Worm (Caenorhabditis elegans) whole organism, young adult: ENCODE data around the gene H40L08.7.

ENCODE experiments used
- C17E4.6 ChIP-seq: fragments of 200-800 bp; sonication (Bioruptor generic); IDR thresholded peaks from 2 replicates; pipeline ENCODE4 v1.3.6; 2022; ENCODE audit warnings: missing genetic modification reagents, missing genetic modification characterization, missing compliant biosample characterization
- F37B4.10 ChIP-seq: fragments of 200-800 bp; sonication (Bioruptor generic); IDR thresholded peaks from 2 replicates; pipeline ENCODE4 v1.3.6; 2022; ENCODE audit warnings: missing genetic modification characterization, missing compliant biosample characterization
- F57C9.4 ChIP-seq: sonication (generic microtip); optimal IDR thresholded peaks from 2 replicates; lab custom pipeline; 2017; ENCODE audit warnings: mild to moderate bottlenecking, missing genetic modification characterization, missing compliant biosample characterization
- Y53G8AR.9 ChIP-seq: fragments of 200-800 bp; sonication (Bioruptor generic); conservative IDR thresholded peaks from 2 replicates; pipeline ENCODE4 v1.3.6; 2022; ENCODE audit warnings: missing genetic modification reagents, missing genetic modification characterization, missing compliant biosample characterization
- Y56A3A.18 ChIP-seq: fragments of 200-800 bp; sonication (Bioruptor generic); IDR thresholded peaks from 2 replicates; pipeline ENCODE4 v1.3.6; 2022; ENCODE audit warnings: missing genetic modification reagents, missing genetic modification characterization, missing compliant biosample characterization
- Y67H2A.10 ChIP-seq: fragments of 200-800 bp; sonication (Bioruptor generic); conservative IDR thresholded peaks from 2 replicates; pipeline ENCODE4 v1.3.6; 2022; ENCODE audit warnings: missing genetic modification reagents, missing genetic modification characterization, missing compliant biosample characterization
- attf-5 ChIP-seq: fragments of 200-800 bp; sonication (Bioruptor generic); optimal IDR thresholded peaks from 2 replicates; lab custom pipeline; 2018; ENCODE audit warnings: mild to moderate bottlenecking, missing genetic modification characterization, missing compliant biosample characterization
- bed-2 ChIP-seq: fragments of 200-800 bp; sonication (Bioruptor generic); IDR thresholded peaks from 2 replicates; pipeline ENCODE4 v1.3.6; 2022; ENCODE audit warnings: missing genetic modification reagents, missing genetic modification characterization, missing compliant biosample characterization
- ceh-27 ChIP-seq: fragments of 200-800 bp; sonication (Bioruptor generic); optimal IDR thresholded peaks from 2 replicates; lab custom pipeline; 2018; ENCODE audit warnings: mild to moderate bottlenecking, missing genetic modification characterization, moderate library complexity, missing compliant biosample characterization
- ceh-91 ChIP-seq: fragments of 200-800 bp; sonication (Bioruptor generic); IDR thresholded peaks from 2 replicates; pipeline ENCODE4 v1.3.6; 2022; ENCODE audit warnings: missing genetic modification reagents, missing genetic modification characterization, missing compliant biosample characterization
- dox-1 ChIP-seq: fragments of 200-800 bp; sonication (Bioruptor generic); IDR thresholded peaks from 2 replicates; pipeline ENCODE4 v1.3.6; 2022; ENCODE audit warnings: missing genetic modification reagents, missing genetic modification characterization, missing compliant biosample characterization
- dpff-1 ChIP-seq: sonication (generic microtip); optimal IDR thresholded peaks from 2 replicates; lab custom pipeline; 2017; ENCODE audit warnings: mild to moderate bottlenecking, missing genetic modification characterization, missing compliant biosample characterization
- egrh-3 ChIP-seq: fragments of 200-800 bp; sonication (Bioruptor generic); IDR thresholded peaks from 2 replicates; pipeline ENCODE4 v1.3.6; 2022; ENCODE audit warnings: missing genetic modification reagents, missing genetic modification characterization, missing compliant biosample characterization
- fkh-3 ChIP-seq: sonication (generic microtip); optimal IDR thresholded peaks from 2 replicates; lab custom pipeline; 2016; ENCODE audit warnings: mild to moderate bottlenecking, missing genetic modification characterization, missing compliant biosample characterization
- let-526 ChIP-seq: fragments of 200-800 bp; sonication (Bioruptor generic); IDR thresholded peaks from 2 replicates; pipeline ENCODE4 v1.3.6; 2022; ENCODE audit warnings: missing genetic modification reagents, missing genetic modification characterization, missing compliant biosample characterization
- let-607 ChIP-seq, 2 experiments: fragments of 200-800 bp in 1 of 2; sonication (Bioruptor generic) in 1 of 2; sonication (generic microtip) in 1 of 2; optimal IDR thresholded peaks; 2 replicates each; lab custom pipeline; 2016 to 2018; ENCODE audit warnings: mild to moderate bottlenecking in 2 of 2, missing compliant biosample characterization in 2 of 2, missing genetic modification characterization in 2 of 2, moderate library complexity in 2 of 2, missing genotype in 1 of 2
- lin-35 ChIP-seq, 3 experiments: fragments of 150-350 bp in 2 of 3; sonication (generic microtip) in 1 of 3; optimal IDR thresholded peaks; 2 replicates each; lab custom pipeline; 2014 to 2018; ENCODE audit warnings: missing biosample characterization in 3 of 3, missing genetic modification characterization in 3 of 3, missing genetic modification reagents in 3 of 3
- lir-1 ChIP-seq: fragments of 200-800 bp; sonication (Bioruptor generic); conservative IDR thresholded peaks from 2 replicates; pipeline ENCODE4 v1.3.6; 2022; ENCODE audit warnings: missing genetic modification reagents, missing genetic modification characterization, missing compliant biosample characterization
- madf-10 ChIP-seq: sonication (generic microtip); optimal IDR thresholded peaks from 2 replicates; lab custom pipeline; 2016; ENCODE audit warnings: mild to moderate bottlenecking, missing genetic modification characterization, missing compliant biosample characterization
- mcd-1 ChIP-seq: fragments of 200-800 bp; sonication (Bioruptor generic); IDR thresholded peaks from 2 replicates; pipeline ENCODE4 v1.3.6; 2022; ENCODE audit warnings: missing genetic modification reagents, missing genetic modification characterization, missing compliant biosample characterization
- mes-4 ChIP-seq: sonication (generic microtip); optimal IDR thresholded peaks from 2 replicates; lab custom pipeline; 2016; ENCODE audit warnings: missing genotype, missing genetic modification characterization, missing compliant biosample characterization
- nfya-1 ChIP-seq: sonication (generic microtip); optimal IDR thresholded peaks from 2 replicates; lab custom pipeline; 2017; ENCODE audit warnings: antibody characterized with exemption, missing compliant biosample characterization, missing genetic modification characterization, borderline replicate concordance; ENCODE audit not compliant: insufficient read depth
- nhr-120 ChIP-seq: fragments of 200-800 bp; sonication (Bioruptor generic); IDR thresholded peaks from 2 replicates; pipeline ENCODE4 v1.3.6; 2022; ENCODE audit warnings: missing genetic modification characterization, missing compliant biosample characterization
- nhr-27 ChIP-seq: fragments of 200-800 bp; sonication (Bioruptor generic); optimal IDR thresholded peaks from 2 replicates; lab custom pipeline; 2018; ENCODE audit warnings: mild to moderate bottlenecking, missing genetic modification characterization, moderate library complexity, missing compliant biosample characterization
- nhr-80 ChIP-seq: sonication (generic microtip); optimal IDR thresholded peaks from 2 replicates; lab custom pipeline; 2016; ENCODE audit warnings: missing genetic modification characterization, missing compliant biosample characterization
- sea-2 ChIP-seq: fragments of 200-800 bp; sonication (Bioruptor generic); IDR thresholded peaks from 2 replicates; pipeline ENCODE4 v1.3.6; 2022; ENCODE audit warnings: missing genetic modification characterization, missing compliant biosample characterization
- snpc-1.3 ChIP-seq: sonication (generic microtip); optimal IDR thresholded peaks from 2 replicates; lab custom pipeline; 2017; ENCODE audit warnings: missing genetic modification characterization, mild to moderate bottlenecking, missing compliant biosample characterization, antibody characterized with exemption, moderate library complexity, missing genotype, missing genetic modification reagents; ENCODE audit not compliant: insufficient read depth
- snpc-4 ChIP-seq, 5 experiments: fragments of 150-350 bp in 1 of 5; sonication (generic microtip) in 4 of 5; optimal IDR thresholded peaks; 2 replicates each; lab custom pipeline; 2014 to 2018; ENCODE audit warnings: missing genetic modification characterization in 5 of 5, missing biosample characterization in 3 of 5, antibody characterized with exemption in 2 of 5, mild to moderate bottlenecking in 2 of 5, missing compliant biosample characterization in 2 of 5, missing genotype in 2 of 5, moderate library complexity in 2 of 5, missing genetic modification reagents in 1 of 5
- sptf-2 ChIP-seq: fragments of 200-800 bp; sonication (Bioruptor generic); optimal IDR thresholded peaks from 2 replicates; lab custom pipeline; 2018; ENCODE audit warnings: mild to moderate bottlenecking, missing genetic modification characterization, missing compliant biosample characterization
- tbp1 ChIP-seq: fragments of 200-800 bp; sonication (Bioruptor generic); optimal IDR thresholded peaks from 2 replicates; lab custom pipeline; 2018; ENCODE audit warnings: mild to moderate bottlenecking, missing genetic modification characterization, missing compliant biosample characterization
- zfh-2 ChIP-seq: fragments of 200-800 bp; sonication (Bioruptor generic); conservative IDR thresholded peaks from 2 replicates; pipeline ENCODE4 v1.3.6; 2022; ENCODE audit warnings: missing genetic modification reagents, missing genetic modification characterization, missing compliant biosample characterization
- ztf-22 ChIP-seq: fragments of 200-800 bp; sonication (Bioruptor generic); optimal IDR thresholded peaks from 2 replicates; lab custom pipeline; 2018; ENCODE audit warnings: mild to moderate bottlenecking, missing genetic modification characterization, moderate library complexity, missing compliant biosample characterization
- ztf-26 ChIP-seq: sonication (generic microtip); optimal IDR thresholded peaks from 2 replicates; lab custom pipeline; 2017; ENCODE audit warnings: missing genetic modification characterization, missing compliant biosample characterization

Gene H40L08.7

DNA sequence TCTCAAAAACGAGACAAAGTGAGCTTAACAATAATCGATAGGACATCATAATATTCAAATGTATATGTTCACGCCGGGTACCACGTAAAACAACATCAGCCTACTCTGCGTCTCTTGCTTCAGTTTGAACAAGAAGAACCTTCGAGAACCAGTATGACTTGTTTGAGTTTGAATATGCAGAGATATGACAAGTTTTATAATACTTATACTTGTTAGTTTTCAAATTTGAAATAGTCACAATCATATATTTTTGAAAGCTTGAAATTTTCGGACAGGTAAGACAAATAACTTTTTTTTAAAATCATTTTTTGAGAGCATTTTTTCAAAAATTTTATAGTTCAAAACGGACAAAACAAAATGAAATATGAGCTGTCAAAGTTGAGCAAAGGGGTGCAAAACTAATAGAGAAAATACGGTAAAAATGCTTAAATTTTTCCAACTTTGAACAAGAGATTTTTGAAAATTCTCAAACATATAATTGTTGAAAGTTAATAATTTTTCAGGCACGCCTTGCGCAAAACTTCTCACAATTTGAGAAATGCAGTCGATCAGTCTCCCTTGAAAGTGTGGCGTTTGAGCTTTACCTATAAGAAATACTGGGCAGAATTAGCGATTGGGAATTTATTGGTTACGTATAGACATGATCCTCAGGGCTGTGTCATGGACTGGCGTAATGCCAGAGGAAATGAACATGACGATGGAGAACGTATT lies 24.2 kb downstream of the H40L08.7 start, which contains the start of gene H03G16.1:
Gene H03G16.1, plus strand, starts transcription at position 661 of the 711 bp plus-strand sequence.
- TF ChIP-seq sea-2 (GFP tag; lab: Robert Waterston, UW) (no peak), F57C9.4 (tag; lab: Kevin White, UChicago) (no peak), Y56A3A.18 (no peak), let-526 (no peak), madf-10 (tag; lab: Kevin White, UChicago) (no peak), F37B4.10 (GFP tag; lab: Robert Waterston, UW) (no peak), ztf-26 (tag; lab: Kevin White, UChicago) (no peak), ceh-27 (GFP tag; lab: Kevin White, UChicago) (no peak), let-607 (tag; optimal IDR thresholded peaks at IDR 0.05; lab: Kevin White, UChicago) (no peak)
- TF ChIP-seq, all 124 proteins: peak for 0

DNA sequence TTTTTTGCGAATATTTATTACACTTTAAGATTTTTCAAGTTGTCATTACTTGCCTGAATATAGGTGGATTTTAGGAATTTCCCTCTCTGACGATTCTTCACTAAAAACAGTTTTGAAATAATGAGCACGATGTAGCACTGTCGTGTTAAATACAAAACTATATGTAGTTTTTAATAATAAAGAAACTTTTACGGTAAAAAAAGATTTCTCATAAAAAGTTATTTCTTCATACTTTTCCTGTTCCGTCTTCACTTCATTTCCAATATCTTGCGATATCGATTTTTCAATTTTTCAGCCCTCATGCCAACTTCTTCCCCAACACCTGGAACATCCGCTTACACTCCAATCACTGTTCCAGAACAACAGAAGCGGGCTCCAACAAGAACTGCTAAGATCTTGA lies 25.2 kb downstream of the H40L08.7 start, which contains the start of gene H03G16.6:
Gene H03G16.6, plus strand, starts transcription at position 301 of the 400 bp plus-strand sequence.
- TF ChIP-seq nhr-80 (tag; lab: Kevin White, UChicago) (no peak), lir-1 (GFP tag; lab: Robert Waterston, UW) (no peak), snpc-1.3 (no peak), Y56A3A.18 (no peak), egrh-3 (no peak), Y67H2A.10 (GFP tag; lab: Robert Waterston, UW) (no peak), dpff-1 (no peak), snpc-4 (GFP tag; optimal IDR thresholded peaks at IDR 0.05; lab: Kevin White, UChicago) (no peak), snpc-4 (tag; optimal IDR thresholded peaks at IDR 0.05; lab: Kevin White, UChicago) (no peak), ceh-91 (GFP tag; lab: Robert Waterston, UW) (no peak), nhr-27 (tag; lab: Kevin White, UChicago) (no peak), tbp1 (GFP tag; lab: Kevin White, UChicago) (no peak), C17E4.6 (no peak), nhr-120 (GFP tag; lab: Robert Waterston, UW) (no peak), zfh-2 (GFP tag; lab: Robert Waterston, UW) (no peak), fkh-3 (tag; lab: Kevin White, UChicago) (no peak), lin-35 (GFP tag; optimal IDR thresholded peaks at IDR 0.05; lab: Kevin White, UChicago) (no peak), sptf-2 (GFP tag; lab: Kevin White, UChicago) (no peak), bed-2 (GFP tag; lab: Robert Waterston, UW) (no peak)

DNA sequence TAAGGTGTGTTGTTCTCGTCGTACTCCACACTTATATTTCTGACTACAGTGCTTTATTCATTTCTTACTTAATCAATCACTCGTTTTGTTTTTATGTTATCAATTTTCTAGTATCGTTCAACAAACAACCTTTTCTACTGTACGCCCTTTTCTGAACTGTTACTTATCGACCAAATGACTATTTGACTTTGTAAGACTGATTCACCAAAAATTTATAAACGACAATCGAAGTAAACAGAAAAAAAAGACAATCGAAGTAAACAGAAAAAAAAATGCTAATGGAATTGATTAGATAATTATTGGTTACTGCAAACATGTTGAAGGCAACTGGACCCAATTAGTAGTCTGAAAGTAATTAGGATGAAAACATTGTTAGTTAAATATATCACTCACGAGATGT lies 27.5 kb downstream of the H40L08.7 start:
- TF ChIP-seq nfya-1 (tag; lab: Kevin White, UChicago) (no peak), dox-1 (no peak), ztf-22 (GFP tag; lab: Kevin White, UChicago) (no peak), Y67H2A.10 (GFP tag; lab: Robert Waterston, UW) (no peak), let-526 (no peak), nhr-27 (tag; lab: Kevin White, UChicago) (no peak), mcd-1 (GFP tag; lab: Robert Waterston, UW) (no peak), attf-5 (no peak), ceh-91 (GFP tag; lab: Robert Waterston, UW) (no peak), mes-4 (tag; lab: Kevin White, UChicago) (no peak), ceh-27 (GFP tag; lab: Kevin White, UChicago) (no peak), Y53G8AR.9 (GFP tag; lab: Robert Waterston, UW) (no peak)
